Worm (Caenorhabditis elegans): ENCODE results near the gene F09A5.3.

ce11 chrX:13171206-13171605 is 29.8 kb downstream of the F09A5.3 start:
- TF ChIP-seq snpc-4 (GFP tag; optimal IDR thresholded peaks at IDR 0.05): no peak
- no peak for TF ChIP-seq snpc-4 (tag; optimal IDR thresholded peaks at IDR 0.05)
- TF ChIP-seq pha-4 (tag; optimal IDR thresholded peaks at IDR 0.05): no peak
- TF ChIP-seq fkh-3 (tag; optimal IDR thresholded peaks at IDR 0.05): no peak
- no peak for TF ChIP-seq ama-1 (optimal IDR thresholded peaks at IDR 0.05)
- no peak for TF ChIP-seq ama-1 (GFP tag; optimal IDR thresholded peaks at IDR 0.05)
